Fruit fly (Drosophila melanogaster): ENCODE results near the gene SWIP.

SWIP gene

dm6 chrX:16292646-16293045, 20.9 kb upstream of the SWIP start:
- TF ChIP-seq sv (GFP tag; optimal IDR thresholded peaks at IDR 0.05): no peak
- TF ChIP-seq Rel (GFP tag; optimal IDR thresholded peaks at IDR 0.05): no peak
- peak; percentile 56 for TF ChIP-seq Rel (tag; optimal IDR thresholded peaks at IDR 0.05)

- TF ChIP-seq ey (GFP tag; optimal IDR thresholded peaks at IDR 0.05) (peak; percentile 29), Abd-B (GFP tag; optimal IDR thresholded peaks at IDR 0.05) (no peak), CrebA (GFP tag; optimal IDR thresholded peaks at IDR 0.05; ENCODE audit: borderline replicate concordance) (no peak), jim (GFP tag; optimal IDR thresholded peaks at IDR 0.05) (peak; percentile 17), pan (optimal IDR thresholded peaks at IDR 0.05) (no peak), Sp1 (GFP tag; optimal IDR thresholded peaks at IDR 0.05) (peak; percentile 41), HLH106 (tag; optimal IDR thresholded peaks at IDR 0.05) (peak; percentile 45), brk (GFP tag; optimal IDR thresholded peaks at IDR 0.05) (no peak), fru (GFP tag; optimal IDR thresholded peaks at IDR 0.05) (no peak), br (GFP tag; optimal IDR thresholded peaks at IDR 0.05) (peak; percentile 41), h (GFP tag; optimal IDR thresholded peaks at IDR 0.05) (peak; percentile 66), woc (GFP tag; optimal IDR thresholded peaks at IDR 0.05) (no peak), Hr78 (GFP tag; optimal IDR thresholded peaks at IDR 0.05) (no peak), foxo (GFP tag; optimal IDR thresholded peaks at IDR 0.05) (peak in 1 of 2 experiments; percentile 76), Mio (GFP tag; optimal IDR thresholded peaks at IDR 0.05) (no peak), dsf (GFP tag; optimal IDR thresholded peaks at IDR 0.05; ENCODE audit: borderline replicate concordance) (peak; percentile 27), CG32264 (GFP tag; optimal IDR thresholded peaks at IDR 0.05) (peak; percentile 0), Myc (optimal IDR thresholded peaks at IDR 0.05) (peak; percentile 25), Hnf4 (GFP tag; optimal IDR thresholded peaks at IDR 0.05) (peak; percentile 79), dmrt93B (GFP tag; optimal IDR thresholded peaks at IDR 0.05) (no peak), Jra (GFP tag; optimal IDR thresholded peaks at IDR 0.05) (peak; percentile 79), GATAd (GFP tag; optimal IDR thresholded peaks at IDR 0.05) (peak; percentile 36), Dfd (GFP tag; optimal IDR thresholded peaks at IDR 0.05) (no peak), Dif (GFP tag; optimal IDR thresholded peaks at IDR 0.05; ENCODE audit: partially characterized antibody) (no peak), lola (GFP tag; optimal IDR thresholded peaks at IDR 0.05) (peak; percentile 44), Hr83 (GFP tag; optimal IDR thresholded peaks at IDR 0.05; ENCODE audit: poor library complexity, severe bottlenecking) (peak; percentile 93), rgr (GFP tag; optimal IDR thresholded peaks at IDR 0.05) (peak; percentile 57), OdsH (GFP tag; optimal IDR thresholded peaks at IDR 0.05) (peak; percentile 4), psq (GFP tag; optimal IDR thresholded peaks at IDR 0.05) (peak; percentile 33), Rel (GFP tag; optimal IDR thresholded peaks at IDR 0.05) (no peak), Rel (tag; optimal IDR thresholded peaks at IDR 0.05) (peak; percentile 42), usp (GFP tag; optimal IDR thresholded peaks at IDR 0.05) (no peak), CG9705 (GFP tag; optimal IDR thresholded peaks at IDR 0.05) (peak; percentile 36), N (GFP tag; optimal IDR thresholded peaks at IDR 0.05) (no peak)
Measured at dm6 chrX:16296423-16297292, 16.9 kb upstream of the SWIP start, which contains the start of gene CG3632. CG3632 (plus strand) TSS chrX:16296671.

- TF ChIP-seq Mio (GFP tag; optimal IDR thresholded peaks at IDR 0.05) (no peak), tai (GFP tag; optimal IDR thresholded peaks at IDR 0.05) (no peak), OdsH (GFP tag; optimal IDR thresholded peaks at IDR 0.05) (no peak), pan (optimal IDR thresholded peaks at IDR 0.05) (no peak), Myc (optimal IDR thresholded peaks at IDR 0.05) (no peak), GATAd (GFP tag; optimal IDR thresholded peaks at IDR 0.05) (no peak), lola (GFP tag; optimal IDR thresholded peaks at IDR 0.05) (no peak), Rel (GFP tag; optimal IDR thresholded peaks at IDR 0.05) (no peak), Rel (tag; optimal IDR thresholded peaks at IDR 0.05) (no peak), psq (GFP tag; optimal IDR thresholded peaks at IDR 0.05) (no peak), jim (GFP tag; optimal IDR thresholded peaks at IDR 0.05) (no peak), CrebA (GFP tag; optimal IDR thresholded peaks at IDR 0.05; ENCODE audit: borderline replicate concordance) (no peak), dl (GFP tag; optimal IDR thresholded peaks at IDR 0.05; ENCODE audit: insufficient read depth in 1 of 2, partially characterized antibody in 2 of 2) (no peak), Dfd (GFP tag; optimal IDR thresholded peaks at IDR 0.05) (no peak)
Measured at dm6 chrX:16297618-16298017, 15.9 kb upstream of the SWIP start, which contains the start of gene ERp44. ERp44 (minus strand) TSS chrX:16297718.
